Worm (Caenorhabditis elegans) whole organism, young adult: ENCODE measurements around the gene fbxb-74.

Source experiments
- B0035.1 ChIP-seq: sonication (generic microtip); optimal IDR thresholded peaks from 2 replicates; lab custom pipeline; 2016; ENCODE audit warnings: missing genetic modification characterization, mild to moderate bottlenecking, missing compliant biosample characterization, missing genotype, missing genetic modification reagents
- B0261.1 ChIP-seq: sonication (generic microtip); optimal IDR thresholded peaks from 2 replicates; lab custom pipeline; 2016; ENCODE audit warnings: mild to moderate bottlenecking, missing genetic modification characterization, moderate library complexity, missing compliant biosample characterization
- B0336.3 ChIP-seq: fragments of 200-800 bp; sonication (Bioruptor generic); IDR thresholded peaks from 2 replicates; pipeline ENCODE4 v1.3.6; 2022; ENCODE audit warnings: missing genetic modification characterization, missing compliant biosample characterization
- F10E7.11 ChIP-seq: sonication (generic microtip); optimal IDR thresholded peaks from 2 replicates; lab custom pipeline; 2017; ENCODE audit warnings: mild to moderate bottlenecking, missing genetic modification characterization, moderate library complexity, missing compliant biosample characterization
- F33H1.4 ChIP-seq: fragments of 200-800 bp; sonication (Bioruptor generic); IDR thresholded peaks from 2 replicates; pipeline ENCODE4 v1.3.6; 2022; ENCODE audit warnings: missing genetic modification reagents, missing genetic modification characterization, missing compliant biosample characterization
- F37B4.10 ChIP-seq: fragments of 200-800 bp; sonication (Bioruptor generic); IDR thresholded peaks from 2 replicates; pipeline ENCODE4 v1.3.6; 2022; ENCODE audit warnings: missing genetic modification characterization, missing compliant biosample characterization
- F57A8.1 ChIP-seq: fragments of 200-800 bp; sonication (Bioruptor generic); optimal IDR thresholded peaks from 2 replicates; lab custom pipeline; 2018; ENCODE audit warnings: mild to moderate bottlenecking, missing genetic modification characterization, moderate library complexity, missing compliant biosample characterization
- K11D2.4 ChIP-seq: fragments of 200-800 bp; sonication (Bioruptor generic); IDR thresholded peaks from 2 replicates; pipeline ENCODE4 v1.3.6; 2022; ENCODE audit warnings: missing genetic modification reagents, missing genetic modification characterization, missing compliant biosample characterization
- T26A5.8 ChIP-seq: sonication (generic microtip); optimal IDR thresholded peaks from 2 replicates; lab custom pipeline; 2016; ENCODE audit warnings: missing genetic modification characterization, missing compliant biosample characterization
- Y53F4B.3 ChIP-seq: fragments of 200-800 bp; sonication (Bioruptor generic); IDR thresholded peaks from 2 replicates; pipeline ENCODE4 v1.3.6; 2022; ENCODE audit warnings: missing genetic modification reagents, missing genetic modification characterization, missing compliant biosample characterization
- Y53G8AR.9 ChIP-seq: fragments of 200-800 bp; sonication (Bioruptor generic); conservative IDR thresholded peaks from 2 replicates; pipeline ENCODE4 v1.3.6; 2022; ENCODE audit warnings: missing genetic modification reagents, missing genetic modification characterization, missing compliant biosample characterization
- ZK185.1 ChIP-seq: sonication (generic microtip); optimal IDR thresholded peaks from 2 replicates; lab custom pipeline; 2016; ENCODE audit warnings: mild to moderate bottlenecking, missing genetic modification characterization, missing compliant biosample characterization; ENCODE audit not compliant: poor library complexity, severe bottlenecking
- akir-1 ChIP-seq: fragments of 200-800 bp; sonication (Bioruptor generic); optimal IDR thresholded peaks from 2 replicates; lab custom pipeline; 2018; ENCODE audit warnings: mild to moderate bottlenecking, missing genetic modification characterization, moderate library complexity, missing compliant biosample characterization
- ama-1 ChIP-seq, 3 experiments: fragments of 150-350 bp in 1 of 3; sonication (generic microtip) in 2 of 3; optimal IDR thresholded peaks; 2 replicates each; lab custom pipeline; 2014 to 2018; ENCODE audit warnings: missing biosample characterization in 2 of 3, missing genetic modification characterization in 2 of 3, missing genetic modification reagents in 2 of 3
- aptf-2 ChIP-seq: fragments of 200-800 bp; sonication (Bioruptor generic); conservative IDR thresholded peaks from 2 replicates; pipeline ENCODE4 v1.3.6; 2022; ENCODE audit warnings: missing genetic modification reagents, missing genetic modification characterization, missing compliant biosample characterization
- athp-1 ChIP-seq: sonication (generic microtip); optimal IDR thresholded peaks from 2 replicates; lab custom pipeline; 2017; ENCODE audit warnings: mild to moderate bottlenecking, missing genetic modification characterization, missing compliant biosample characterization
- attf-5 ChIP-seq: fragments of 200-800 bp; sonication (Bioruptor generic); optimal IDR thresholded peaks from 2 replicates; lab custom pipeline; 2018; ENCODE audit warnings: mild to moderate bottlenecking, missing genetic modification characterization, missing compliant biosample characterization
- attf-6 ChIP-seq: fragments of 200-800 bp; sonication (Bioruptor generic); IDR thresholded peaks from 2 replicates; pipeline ENCODE4 v1.3.6; 2022; ENCODE audit warnings: missing genetic modification reagents, missing genetic modification characterization, missing compliant biosample characterization
- bed-1 ChIP-seq: fragments of 200-800 bp; sonication (Bioruptor generic); IDR thresholded peaks from 2 replicates; pipeline ENCODE4 v1.3.6; 2022; ENCODE audit warnings: missing genetic modification reagents, missing genetic modification characterization, missing compliant biosample characterization
- cebp-1 ChIP-seq, 2 experiments: fragments of 200-800 bp in 1 of 2; sonication (Bioruptor generic) in 1 of 2; sonication (generic microtip) in 1 of 2; IDR thresholded peaks in 1 of 2; optimal IDR thresholded peaks in 1 of 2; 2 replicates each; pipeline versions ENCODE4 v1.3.6 to Lab custom; 2017 to 2022; ENCODE audit warnings: missing compliant biosample characterization in 2 of 2, missing genetic modification characterization in 2 of 2, mild to moderate bottlenecking in 1 of 2, missing genetic modification reagents in 1 of 2, moderate library complexity in 1 of 2
- ceh-100 ChIP-seq: fragments of 200-800 bp; sonication (Bioruptor generic); IDR thresholded peaks from 2 replicates; pipeline ENCODE4 v1.3.6; 2022; ENCODE audit warnings: missing genetic modification reagents, missing genetic modification characterization, missing compliant biosample characterization
- ceh-58 ChIP-seq: fragments of 200-800 bp; sonication (Bioruptor generic); IDR thresholded peaks from 2 replicates; pipeline ENCODE4 v1.3.6; 2022; ENCODE audit warnings: missing genetic modification characterization, missing compliant biosample characterization
- chd-7 ChIP-seq: sonication (generic microtip); optimal IDR thresholded peaks from 2 replicates; lab custom pipeline; 2016; ENCODE audit warnings: mild to moderate bottlenecking, missing genetic modification characterization, moderate library complexity, missing compliant biosample characterization
- die-1 ChIP-seq: sonication (generic microtip); optimal IDR thresholded peaks from 2 replicates; lab custom pipeline; 2016; ENCODE audit warnings: missing genotype, mild to moderate bottlenecking, missing genetic modification characterization, missing compliant biosample characterization
- ekl-4 ChIP-seq: fragments of 200-800 bp; sonication (Bioruptor generic); IDR thresholded peaks from 2 replicates; pipeline ENCODE4 v1.3.6; 2022; ENCODE audit warnings: missing genetic modification reagents, missing genetic modification characterization, missing compliant biosample characterization
- ets-4 ChIP-seq: fragments of 200-800 bp; sonication (Bioruptor generic); optimal IDR thresholded peaks from 2 replicates; lab custom pipeline; 2018; ENCODE audit warnings: mild to moderate bottlenecking, missing genetic modification characterization, missing compliant biosample characterization
- gei-17 ChIP-seq: fragments of 200-800 bp; sonication (Bioruptor generic); optimal IDR thresholded peaks from 2 replicates; lab custom pipeline; 2018; ENCODE audit warnings: mild to moderate bottlenecking, missing genetic modification characterization, missing compliant biosample characterization
- hlh-12 ChIP-seq: sonication (generic microtip); optimal IDR thresholded peaks from 2 replicates; lab custom pipeline; 2016; ENCODE audit warnings: missing genetic modification characterization, missing compliant biosample characterization
- hlh-26 ChIP-seq: fragments of 200-800 bp; sonication (Bioruptor generic); conservative IDR thresholded peaks from 2 replicates; pipeline ENCODE4 v1.3.6; 2022; ENCODE audit warnings: missing genetic modification reagents, missing genetic modification characterization, missing compliant biosample characterization
- hmg-1.2 ChIP-seq: fragments of 200-800 bp; sonication (Bioruptor generic); IDR thresholded peaks from 2 replicates; pipeline ENCODE4 v1.3.6; 2022; ENCODE audit warnings: missing genetic modification reagents, missing genetic modification characterization, missing compliant biosample characterization
- hrde-1 ChIP-seq: sonication (generic microtip); optimal IDR thresholded peaks from 2 replicates; lab custom pipeline; 2016; ENCODE audit warnings: missing genetic modification characterization, mild to moderate bottlenecking, missing compliant biosample characterization, moderate library complexity, missing genotype, missing genetic modification reagents, borderline replicate concordance
- lin-26 ChIP-seq: fragments of 200-800 bp; sonication (Bioruptor generic); IDR thresholded peaks from 2 replicates; pipeline ENCODE4 v1.3.6; 2022; ENCODE audit warnings: missing genetic modification reagents, missing genetic modification characterization, missing compliant biosample characterization
- lin-35 ChIP-seq, 3 experiments: fragments of 150-350 bp in 2 of 3; sonication (generic microtip) in 1 of 3; optimal IDR thresholded peaks; 2 replicates each; lab custom pipeline; 2014 to 2018; ENCODE audit warnings: missing biosample characterization in 3 of 3, missing genetic modification characterization in 3 of 3, missing genetic modification reagents in 3 of 3
- lin-40 ChIP-seq: sonication (generic microtip); optimal IDR thresholded peaks from 2 replicates; lab custom pipeline; 2016; ENCODE audit warnings: missing genetic modification characterization, mild to moderate bottlenecking, missing compliant biosample characterization, missing genotype, missing genetic modification reagents
- lir-1 ChIP-seq: fragments of 200-800 bp; sonication (Bioruptor generic); conservative IDR thresholded peaks from 2 replicates; pipeline ENCODE4 v1.3.6; 2022; ENCODE audit warnings: missing genetic modification reagents, missing genetic modification characterization, missing compliant biosample characterization
- madf-8 ChIP-seq: fragments of 200-800 bp; sonication (Bioruptor generic); conservative IDR thresholded peaks from 2 replicates; pipeline ENCODE4 v1.3.6; 2022; ENCODE audit warnings: missing genetic modification reagents, missing genetic modification characterization, missing compliant biosample characterization
- nhr-179 ChIP-seq: sonication (generic microtip); optimal IDR thresholded peaks from 2 replicates; lab custom pipeline; 2016; ENCODE audit warnings: mild to moderate bottlenecking, missing genetic modification characterization, missing compliant biosample characterization
- rcor-1 ChIP-seq: fragments of 200-800 bp; sonication (Bioruptor generic); IDR thresholded peaks from 2 replicates; pipeline ENCODE4 v1.3.6; 2022; ENCODE audit warnings: missing genetic modification reagents, missing genetic modification characterization, missing compliant biosample characterization
- rec-8 ChIP-seq, 2 experiments: sonication (generic microtip); optimal IDR thresholded peaks; 2 replicates each; lab custom pipeline; 2016; ENCODE audit warnings: mild to moderate bottlenecking in 2 of 2, missing genetic modification characterization in 2 of 2, missing genetic modification reagents in 2 of 2, missing genotype in 2 of 2, missing biosample characterization in 1 of 2, missing compliant biosample characterization in 1 of 2, moderate library complexity in 1 of 2
- sea-2 ChIP-seq: fragments of 200-800 bp; sonication (Bioruptor generic); IDR thresholded peaks from 2 replicates; pipeline ENCODE4 v1.3.6; 2022; ENCODE audit warnings: missing genetic modification characterization, missing compliant biosample characterization
- snpc-4 ChIP-seq, 5 experiments: fragments of 150-350 bp in 1 of 5; sonication (generic microtip) in 4 of 5; optimal IDR thresholded peaks; 2 replicates each; lab custom pipeline; 2014 to 2018; ENCODE audit warnings: missing genetic modification characterization in 5 of 5, missing biosample characterization in 3 of 5, antibody characterized with exemption in 2 of 5, mild to moderate bottlenecking in 2 of 5, missing compliant biosample characterization in 2 of 5, missing genotype in 2 of 5, moderate library complexity in 2 of 5, missing genetic modification reagents in 1 of 5
- tbp1 ChIP-seq: fragments of 200-800 bp; sonication (Bioruptor generic); optimal IDR thresholded peaks from 2 replicates; lab custom pipeline; 2018; ENCODE audit warnings: mild to moderate bottlenecking, missing genetic modification characterization, missing compliant biosample characterization
- unc-130 ChIP-seq: sonication (generic microtip); optimal IDR thresholded peaks from 2 replicates; lab custom pipeline; 2016; ENCODE audit warnings: missing genetic modification reagents, missing genetic modification characterization, missing compliant biosample characterization
- zim-3 ChIP-seq: sonication (generic microtip); optimal IDR thresholded peaks from 2 replicates; lab custom pipeline; 2017; ENCODE audit warnings: mild to moderate bottlenecking, missing genetic modification characterization, moderate library complexity, missing compliant biosample characterization

fbxb-74 gene

ce11 chrIV:4470885-4471772 lies 32.0 kb upstream of the fbxb-74 start (continued):
- no peak for TF ChIP-seq cebp-1 (GFP tag; IDR thresholded peaks at IDR 0.05; lab: Robert Waterston, UW)
- TF ChIP-seq cebp-1 (tag; optimal IDR thresholded peaks at IDR 0.05; lab: Kevin White, UChicago): peak; percentile 38
- peak; percentile 50 for TF ChIP-seq F33H1.4 (GFP tag; lab: Robert Waterston, UW)
- 0 out of 2 replicates have a peak, but pooled peaks have one; percentile 5 for TF ChIP-seq ceh-58
- TF ChIP-seq attf-5: peak; percentile 64
- no peak for TF ChIP-seq T26A5.8 (tag; lab: Kevin White, UChicago)
- peak; percentile 51; the same call in 1 of the 2 replicates for TF ChIP-seq B0336.3 (GFP tag; lab: Robert Waterston, UW)
- no peak for TF ChIP-seq ZK185.1 (tag; lab: Kevin White, UChicago)
- TF ChIP-seq F10E7.11 (tag; lab: Kevin White, UChicago): no peak
- no peak for TF ChIP-seq snpc-4 (GFP tag; optimal IDR thresholded peaks at IDR 0.05; lab: Kevin White, UChicago)
- TF ChIP-seq snpc-4 (tag; optimal IDR thresholded peaks at IDR 0.05; lab: Kevin White, UChicago): peak in 1 of 4 experiments; percentile 11
- TF ChIP-seq hrde-1 (tag; lab: Kevin White, UChicago): no peak
- no peak for TF ChIP-seq attf-6
- TF ChIP-seq chd-7: peak; percentile 79
- no peak for TF ChIP-seq sea-2
- TF ChIP-seq akir-1: no peak
- TF ChIP-seq ets-4: no peak
- no peak for TF ChIP-seq ceh-100 (GFP tag; lab: Robert Waterston, UW)
- no peak for TF ChIP-seq F37B4.10 (GFP tag; lab: Robert Waterston, UW)
- TF ChIP-seq hlh-12 (tag; lab: Kevin White, UChicago): no peak
- no peak for TF ChIP-seq nhr-179 (tag; lab: Kevin White, UChicago)
- no peak for TF ChIP-seq aptf-2 (GFP tag; lab: Robert Waterston, UW)
- TF ChIP-seq F57A8.1 (GFP tag; lab: Kevin White, UChicago): no peak
- TF ChIP-seq athp-1: no peak
- no peak for TF ChIP-seq hlh-26 (GFP tag; lab: Robert Waterston, UW)
- no peak for TF ChIP-seq unc-130 (GFP tag; lab: Kevin White, UChicago)
- peak; percentile 38; the same call in 1 of the 2 replicates for TF ChIP-seq lir-1 (GFP tag; lab: Robert Waterston, UW)
- no peak for TF ChIP-seq B0035.1 (tag; lab: Kevin White, UChicago)
- no peak for TF ChIP-seq Y53G8AR.9
- TF ChIP-seq tbp1 (GFP tag; lab: Kevin White, UChicago): peak; percentile 20
- TF ChIP-seq zim-3 (tag; lab: Kevin White, UChicago): peak; percentile 25
- TF ChIP-seq ama-1 (optimal IDR thresholded peaks at IDR 0.05; lab: Kevin White, UChicago): peak; percentile 47
- TF ChIP-seq ama-1 (GFP tag; optimal IDR thresholded peaks at IDR 0.05; lab: Kevin White, UChicago): peak in 1 of 2 experiments; percentile 9
- TF ChIP-seq die-1 (tag; lab: Kevin White, UChicago): no peak
- no peak for TF ChIP-seq madf-8
- no peak for TF ChIP-seq lin-35 (GFP tag; optimal IDR thresholded peaks at IDR 0.05; lab: Kevin White, UChicago)
- no peak for TF ChIP-seq rcor-1 (GFP tag; lab: Robert Waterston, UW)
- no peak for TF ChIP-seq B0261.1
- TF ChIP-seq bed-1 (GFP tag; lab: Robert Waterston, UW): no peak
- peak; percentile 81 for TF ChIP-seq hmg-1.2 (GFP tag; lab: Robert Waterston, UW)
- TF ChIP-seq K11D2.4 (GFP tag; lab: Robert Waterston, UW): peak; percentile 55; the same call in 1 of the 2 replicates
- no peak for TF ChIP-seq rec-8 (tag; optimal IDR thresholded peaks at IDR 0.05; lab: Kevin White, UChicago)
- no peak for TF ChIP-seq gei-17 (GFP tag; lab: Kevin White, UChicago)
- no peak for TF ChIP-seq Y53F4B.3
- TF ChIP-seq ekl-4 (GFP tag; lab: Robert Waterston, UW): no peak
- no peak for TF ChIP-seq lin-26
- TF ChIP-seq lin-40 (tag; lab: Kevin White, UChicago): no peak
